Worm (Caenorhabditis elegans) whole organism, early embryonic: Measurements from ENCODE around the gene Y39B6A.13.
A peak's percentile ranks its signal among the peaks of the same experiment; 100 is the strongest.

ENCODE experiments used
- B0310.2 ChIP-seq: sonication (generic microtip); optimal IDR thresholded peaks from 2 replicates; lab custom pipeline; 2016; ENCODE audit warnings: mild to moderate bottlenecking, missing genetic modification characterization, missing compliant biosample characterization
- F13C5.2 ChIP-seq: sonication (generic microtip); optimal IDR thresholded peaks from 2 replicates; lab custom pipeline; 2017; ENCODE audit warnings: mild to moderate bottlenecking, missing genetic modification characterization, inconsistent platforms, missing compliant biosample characterization
- aly-1 ChIP-seq: sonication (generic microtip); optimal IDR thresholded peaks from 2 replicates; lab custom pipeline; 2016; ENCODE audit warnings: missing genetic modification characterization, missing compliant biosample characterization
- ama-1 ChIP-seq: fragments of 150-350 bp; optimal IDR thresholded peaks from 2 replicates; lab custom pipeline; 2014
- ceh-13 ChIP-seq: fragments of 200-800 bp; sonication (Bioruptor generic); optimal IDR thresholded peaks from 2 replicates; lab custom pipeline; 2018; ENCODE audit warnings: mild to moderate bottlenecking, missing genetic modification characterization, missing compliant biosample characterization
- ceh-36 ChIP-seq: sonication (generic microtip); optimal IDR thresholded peaks from 2 replicates; lab custom pipeline; 2016; ENCODE audit warnings: missing genetic modification characterization, inconsistent platforms, missing compliant biosample characterization
- ets-7 ChIP-seq: sonication (generic microtip); optimal IDR thresholded peaks from 2 replicates; lab custom pipeline; 2016; ENCODE audit warnings: missing genotype, missing genetic modification characterization, missing compliant biosample characterization
- flt-1 ChIP-seq: fragments of 200-800 bp; sonication (Bioruptor generic); IDR thresholded peaks from 2 replicates; pipeline ENCODE4 v1.3.6; 2022; ENCODE audit warnings: missing genetic modification characterization, missing compliant biosample characterization
- hmbx-1 ChIP-seq: sonication (generic microtip); optimal IDR thresholded peaks from 2 replicates; lab custom pipeline; 2016; ENCODE audit warnings: mild to moderate bottlenecking, missing genetic modification characterization, missing compliant biosample characterization
- hmg-4 ChIP-seq: fragments of 200-800 bp; sonication (Bioruptor generic); optimal IDR thresholded peaks from 2 replicates; lab custom pipeline; 2018; ENCODE audit warnings: mild to moderate bottlenecking, missing genetic modification characterization, missing compliant biosample characterization
- hnd-1 ChIP-seq: sonication (generic microtip); optimal IDR thresholded peaks from 2 replicates; lab custom pipeline; 2016; ENCODE audit warnings: missing genetic modification characterization, missing compliant biosample characterization
- pes-1 ChIP-seq: fragments of 200-800 bp; sonication (Bioruptor generic); IDR thresholded peaks from 2 replicates; pipeline ENCODE4 v1.3.6; 2022; ENCODE audit warnings: missing genetic modification reagents, missing genetic modification characterization, missing compliant biosample characterization
- scrt-1 ChIP-seq: fragments of 200-800 bp; sonication (Bioruptor generic); IDR thresholded peaks from 2 replicates; pipeline ENCODE4 v1.3.6; 2022; ENCODE audit warnings: missing genetic modification characterization, missing compliant biosample characterization
- sea-1 ChIP-seq: fragments of 200-800 bp; sonication (Bioruptor generic); conservative IDR thresholded peaks from 2 replicates; pipeline ENCODE4 v1.3.6; 2022; ENCODE audit warnings: missing genetic modification characterization, missing compliant biosample characterization
- tbx-11 ChIP-seq: fragments of 200-800 bp; sonication (Bioruptor generic); IDR thresholded peaks from 2 replicates; pipeline ENCODE4 v1.3.6; 2022; ENCODE audit warnings: missing genetic modification characterization, missing compliant biosample characterization
- tbx-37 ChIP-seq: fragments of 200-800 bp; sonication (Bioruptor generic); conservative IDR thresholded peaks from 2 replicates; pipeline ENCODE4 v1.3.6; 2022; ENCODE audit warnings: missing genetic modification reagents, missing genetic modification characterization, missing compliant biosample characterization
- tra-4 ChIP-seq: sonication (generic microtip); optimal IDR thresholded peaks from 2 replicates; lab custom pipeline; 2017; ENCODE audit warnings: missing genetic modification characterization, missing compliant biosample characterization

Gene Y39B6A.13

DNA sequence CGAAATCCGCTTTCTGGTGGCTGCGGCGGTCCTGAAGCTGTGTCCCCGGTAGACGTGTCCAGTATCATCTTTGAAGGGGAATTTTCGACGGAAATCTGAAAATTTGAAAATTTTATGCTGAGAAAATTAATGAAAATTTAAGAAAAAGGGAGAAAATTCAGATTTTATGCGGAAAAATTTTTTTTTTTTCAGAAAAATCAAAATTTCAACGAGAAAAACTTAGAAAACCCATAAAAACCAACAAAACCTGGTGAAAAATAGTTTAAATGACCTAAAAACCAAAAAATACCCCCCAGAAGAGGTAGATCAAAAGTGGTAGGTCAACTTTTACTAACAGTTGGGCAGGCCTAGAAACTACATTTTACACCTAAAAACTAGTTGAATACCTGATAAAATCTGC, 14.3 kb upstream of the Y39B6A.13 start, which contains the start of gene Y39B6A.10:
TSS of gene Y39B6A.10 (minus strand) at position 101 of the 400 bp plus-strand sequence.
- TF ChIP-seq hnd-1 (no peak), tbx-37 (no peak), sea-1 (GFP tag; lab: Robert Waterston, UW) (no peak), tra-4 (tag; lab: Kevin White, UChicago) (no peak), ama-1 (lab: Kevin White, UChicago) (no peak), ceh-36 (no peak), hmbx-1 (tag; lab: Kevin White, UChicago) (no peak), scrt-1 (GFP tag; lab: Robert Waterston, UW) (no peak), hmg-4 (GFP tag; lab: Kevin White, UChicago) (no peak), tbx-11 (GFP tag; lab: Robert Waterston, UW) (no peak), F13C5.2 (tag; lab: Kevin White, UChicago) (no peak), flt-1 (GFP tag; lab: Robert Waterston, UW) (no peak), pes-1 (GFP tag; lab: Robert Waterston, UW) (no peak), aly-1 (tag; lab: Kevin White, UChicago) (no peak), ceh-13 (GFP tag; lab: Kevin White, UChicago) (no peak), ets-7 (tag; lab: Kevin White, UChicago) (no peak), B0310.2 (tag; lab: Kevin White, UChicago) (no peak)

DNA sequence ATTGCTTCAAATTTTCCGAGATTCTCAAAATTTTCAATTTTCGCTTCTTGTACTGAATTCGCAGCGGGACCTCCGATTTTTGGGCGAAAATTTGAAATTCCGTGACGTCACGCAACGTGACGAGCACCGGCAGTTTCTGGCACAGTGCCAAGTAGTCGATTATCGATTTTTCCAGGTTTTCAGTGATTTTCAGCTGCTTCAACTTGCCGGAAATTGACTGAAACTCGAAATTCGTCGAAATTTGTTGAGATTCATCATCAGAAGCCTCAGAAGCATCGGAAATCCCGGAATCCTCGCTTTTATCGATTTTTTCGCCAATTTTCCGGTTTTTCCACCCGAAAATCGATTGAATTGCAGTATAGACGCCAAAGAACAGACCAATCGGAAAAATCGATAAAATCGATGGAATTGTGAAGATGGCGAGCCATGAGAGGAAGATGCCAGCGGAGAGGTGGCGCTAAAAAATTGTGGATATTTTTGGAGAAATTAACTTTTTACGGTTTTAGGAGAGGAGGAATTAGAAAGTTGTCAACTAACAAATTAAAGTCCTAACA, 12.7 kb upstream of the Y39B6A.13 start:
- TF ChIP-seq pes-1 (GFP tag; lab: Robert Waterston, UW) (no peak), F13C5.2 (tag; lab: Kevin White, UChicago) (no peak), hnd-1 (no peak)

DNA sequence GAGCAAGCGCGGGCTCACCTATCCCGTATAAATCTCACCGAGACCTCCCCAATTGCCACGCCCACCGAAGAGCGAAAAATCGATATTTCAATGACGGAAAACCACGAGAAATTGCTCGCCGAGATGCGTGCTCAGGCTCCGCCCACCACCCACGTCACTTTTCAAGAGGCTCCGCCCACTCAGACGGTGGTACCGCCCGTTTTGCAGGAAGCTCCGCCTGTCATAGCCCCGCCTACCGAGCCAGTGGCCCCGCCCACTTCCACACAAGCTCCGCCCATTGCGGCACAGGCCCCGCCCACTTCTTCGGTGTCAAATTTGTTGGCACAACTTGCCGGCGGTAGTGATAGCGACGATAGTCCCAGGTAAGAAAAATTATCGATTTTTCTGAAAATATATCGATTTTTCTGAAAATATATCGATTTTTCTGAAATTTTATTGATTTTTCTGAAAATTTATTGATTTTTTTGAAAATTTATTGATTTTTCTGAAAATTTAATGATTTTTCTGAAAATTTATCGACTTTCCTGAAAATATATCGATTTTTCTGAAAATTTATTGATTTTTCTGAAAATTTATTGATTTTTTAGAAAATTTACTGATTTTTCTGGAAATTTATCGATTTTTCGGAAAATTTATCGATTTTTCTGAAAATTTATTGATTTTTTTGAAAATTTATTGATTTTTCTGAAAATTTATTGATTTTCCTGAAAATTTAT, 10.4 kb upstream of the Y39B6A.13 start:
- TF ChIP-seq flt-1 (GFP tag; lab: Robert Waterston, UW) (no peak), hmg-4 (GFP tag; lab: Kevin White, UChicago) (no peak), pes-1 (GFP tag; lab: Robert Waterston, UW) (no peak), ama-1 (lab: Kevin White, UChicago) (no peak), ceh-36 (no peak), ceh-13 (GFP tag; lab: Kevin White, UChicago) (no peak), hnd-1 (no peak), tbx-11 (GFP tag; lab: Robert Waterston, UW) (no peak), ets-7 (tag; lab: Kevin White, UChicago) (no peak), scrt-1 (GFP tag; lab: Robert Waterston, UW) (no peak), aly-1 (tag; lab: Kevin White, UChicago) (no peak), sea-1 (GFP tag; lab: Robert Waterston, UW) (no peak), B0310.2 (tag; lab: Kevin White, UChicago) (no peak), hmbx-1 (tag; lab: Kevin White, UChicago) (no peak), tra-4 (tag; lab: Kevin White, UChicago) (no peak), F13C5.2 (tag; lab: Kevin White, UChicago) (no peak), tbx-37 (no peak)

DNA sequence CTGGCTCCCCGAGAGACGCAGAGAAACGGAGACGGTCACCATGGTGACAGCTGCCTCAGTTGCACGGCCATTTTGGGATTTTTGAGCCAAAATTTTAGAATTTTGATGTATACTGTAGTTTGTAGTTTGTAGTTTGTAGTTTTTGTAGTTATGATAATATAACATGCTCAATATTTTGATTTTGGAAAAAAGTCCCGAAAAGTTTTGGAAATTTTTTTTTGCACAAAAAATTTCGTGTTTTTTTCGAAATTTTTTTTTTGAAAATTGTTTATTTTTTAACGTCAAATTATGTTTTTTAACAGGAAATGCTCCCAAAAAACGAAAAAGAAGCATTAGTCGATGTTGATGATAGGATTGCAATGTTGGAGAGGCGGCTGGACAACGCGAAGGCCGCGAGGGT, 8.0 kb upstream of the Y39B6A.13 start, which contains the start of gene dyf-17:
TSS of gene dyf-17 (plus strand) at position 301 of the 400 bp plus-strand sequence.
- TF ChIP-seq tra-4 (tag; lab: Kevin White, UChicago) = no peak
- no peak for TF ChIP-seq scrt-1 (GFP tag; lab: Robert Waterston, UW)

DNA sequence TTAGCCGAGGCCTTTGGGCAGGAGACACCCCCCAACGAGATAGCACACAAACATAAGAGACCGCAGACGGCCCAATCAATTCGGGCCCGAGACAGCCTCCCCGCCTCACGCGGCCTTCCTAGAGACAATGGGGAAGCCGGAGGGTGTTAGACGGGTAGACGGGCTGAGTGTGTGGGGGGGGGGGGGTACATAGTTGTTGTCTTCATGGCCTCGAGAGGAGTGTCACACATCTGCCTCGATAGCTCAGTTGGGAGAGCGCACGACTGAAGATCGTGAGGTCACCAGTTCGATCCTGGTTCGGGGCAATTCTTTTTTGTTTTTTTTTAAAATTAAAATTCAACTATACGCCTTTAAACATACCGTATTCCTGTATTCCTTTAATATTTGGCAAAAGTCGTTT, 6.6 kb upstream of the Y39B6A.13 start:
- peak; percentile 57 for TF ChIP-seq hmbx-1 (tag; lab: Kevin White, UChicago)
- TF ChIP-seq hnd-1 = peak; percentile 57
- peak; percentile 92 for TF ChIP-seq flt-1 (GFP tag; lab: Robert Waterston, UW)
- TF ChIP-seq pes-1 (GFP tag; lab: Robert Waterston, UW) = peak; percentile 92
- TF ChIP-seq ets-7 (tag; lab: Kevin White, UChicago) = no peak
- peak; percentile 36 for TF ChIP-seq aly-1 (tag; lab: Kevin White, UChicago)
- peak; percentile 85 for TF ChIP-seq hmg-4 (GFP tag; lab: Kevin White, UChicago)
- TF ChIP-seq ceh-13 (GFP tag; lab: Kevin White, UChicago) = peak; percentile 72
- no peak for TF ChIP-seq ama-1 (lab: Kevin White, UChicago)
- TF ChIP-seq tra-4 (tag; lab: Kevin White, UChicago) = peak; percentile 47
- TF ChIP-seq F13C5.2 (tag; lab: Kevin White, UChicago) = peak; percentile 79
- TF ChIP-seq tbx-11 (GFP tag; lab: Robert Waterston, UW) = peak; percentile 84
- TF ChIP-seq scrt-1 (GFP tag; lab: Robert Waterston, UW) = peak; percentile 89
- TF ChIP-seq ceh-36 = peak; percentile 81
- TF ChIP-seq sea-1 (GFP tag; lab: Robert Waterston, UW) = peak; percentile 92
- peak; percentile 85 for TF ChIP-seq B0310.2 (tag; lab: Kevin White, UChicago)
- peak; percentile 90 for TF ChIP-seq tbx-37

DNA sequence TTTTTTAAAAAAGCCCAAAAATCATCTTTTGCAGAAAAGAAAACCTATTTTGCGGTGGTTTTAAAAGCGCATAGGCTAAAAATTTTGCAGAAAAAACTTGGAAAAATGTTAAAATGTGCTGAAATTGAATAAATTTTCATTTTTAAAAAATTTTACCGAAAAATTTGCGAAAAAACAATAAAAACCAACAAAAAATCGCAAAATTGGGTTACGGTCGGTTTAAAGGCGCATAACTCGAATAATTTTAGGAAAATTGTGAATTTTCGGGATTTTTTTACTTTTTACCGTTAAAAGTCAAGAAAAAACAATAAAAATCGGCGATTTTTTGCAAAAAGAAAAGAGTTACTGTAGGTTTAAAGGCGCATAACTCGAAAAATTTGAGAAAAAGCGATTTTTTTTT, 6.0 kb upstream of the Y39B6A.13 start:
- TF ChIP-seq ceh-36 = no peak
- no peak for TF ChIP-seq pes-1 (GFP tag; lab: Robert Waterston, UW)
- TF ChIP-seq flt-1 (GFP tag; lab: Robert Waterston, UW) = no peak

DNA sequence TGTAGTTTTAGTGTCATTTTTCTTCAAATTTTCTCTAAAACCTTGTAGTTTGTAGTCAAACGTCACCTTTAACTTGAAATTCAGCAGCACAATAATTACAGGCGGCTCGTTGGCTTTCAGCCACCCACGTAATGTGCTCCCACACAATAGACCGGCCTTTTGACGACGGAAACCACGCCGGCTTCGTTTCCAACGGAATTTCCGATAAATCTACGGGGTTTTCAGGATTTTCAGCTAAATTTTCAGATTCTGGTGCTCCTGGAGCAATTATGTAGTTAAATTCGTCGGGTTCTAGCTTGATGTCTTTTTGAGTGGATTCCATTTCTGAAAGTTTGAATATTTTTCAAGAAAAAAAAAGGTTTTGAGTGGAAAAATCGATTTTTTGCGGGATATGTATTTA, 5.4 kb upstream of the Y39B6A.13 start, which contains the start of gene bed-1:
TSS of gene bed-1 (minus strand) at position 337 of the 400 bp plus-strand sequence.
- TF ChIP-seq hnd-1 (no peak), tra-4 (tag; lab: Kevin White, UChicago) (no peak), aly-1 (tag; lab: Kevin White, UChicago) (no peak), F13C5.2 (tag; lab: Kevin White, UChicago) (no peak), B0310.2 (tag; lab: Kevin White, UChicago) (no peak), hmg-4 (GFP tag; lab: Kevin White, UChicago) (no peak), flt-1 (GFP tag; lab: Robert Waterston, UW) (no peak), tbx-11 (GFP tag; lab: Robert Waterston, UW) (no peak), sea-1 (GFP tag; lab: Robert Waterston, UW) (no peak), ets-7 (tag; lab: Kevin White, UChicago) (no peak), hmbx-1 (tag; lab: Kevin White, UChicago) (no peak), ceh-13 (GFP tag; lab: Kevin White, UChicago) (no peak), ceh-36 (no peak), scrt-1 (GFP tag; lab: Robert Waterston, UW) (no peak), ama-1 (lab: Kevin White, UChicago) (no peak), tbx-37 (no peak), pes-1 (GFP tag; lab: Robert Waterston, UW) (no peak)
